5 fruit fly cellular contexts compared by ENCODE assay signal in the genomic region with DNA sequence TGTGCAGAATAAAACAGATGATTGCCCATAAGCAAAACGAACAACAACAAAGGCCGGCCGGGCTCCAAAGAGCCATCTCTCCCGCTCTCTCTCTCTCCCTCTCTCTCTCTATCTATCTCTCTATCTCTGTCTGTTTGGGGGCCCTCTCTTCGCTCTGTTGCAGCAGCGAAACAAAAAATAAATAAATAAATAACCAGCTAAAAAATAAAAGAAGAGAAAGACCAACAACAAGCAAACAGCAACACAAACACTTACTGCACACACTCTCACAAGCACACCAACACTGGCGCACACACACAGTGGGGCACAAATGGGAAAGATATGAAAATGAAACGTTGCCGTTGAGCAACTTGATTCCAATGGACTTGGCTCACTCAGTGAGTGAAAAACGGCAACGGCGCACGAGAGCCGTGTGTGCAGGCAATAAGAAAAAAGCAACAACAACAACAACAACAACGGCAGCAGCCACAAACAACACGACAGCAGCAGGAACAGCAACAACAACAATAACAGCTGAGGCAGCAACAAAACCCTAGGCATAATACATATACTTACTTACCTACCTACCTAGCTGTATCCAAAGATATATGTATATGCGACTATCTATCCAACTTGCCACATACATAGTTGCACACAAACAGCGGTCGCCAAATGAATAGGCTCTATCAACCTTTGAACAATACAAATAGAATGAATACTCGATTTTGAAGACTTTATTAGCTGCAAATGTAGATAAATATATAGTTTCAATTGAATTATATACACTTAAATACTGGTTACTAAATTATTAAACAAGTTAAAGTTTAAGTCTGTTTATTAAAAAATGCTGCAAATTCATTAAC.
TF ChIP-seq lines count a peak whose summit lies in the region.

No protein-coding gene starts in this region.

TF ChIP-seq in whole organism, adult, 20 proteins besides CTCF, POLR2A, EP300 and RAD21 (continued from another document):
- peak; percentile 69 for TF ChIP-seq Clk (GFP tag; optimal IDR thresholded peaks at IDR 0.05; lab: Kevin White, UChicago)
- no peak for TF ChIP-seq Mnt (GFP tag; optimal IDR thresholded peaks at IDR 0.05; lab: Kevin White, UChicago)
- peak; percentile 44 for TF ChIP-seq CG5204 (GFP tag; optimal IDR thresholded peaks at IDR 0.05; lab: Kevin White, UChicago)
- peak; percentile 65 for TF ChIP-seq CG33017 (tag; optimal IDR thresholded peaks at IDR 0.05; lab: Kevin White, UChicago)
- TF ChIP-seq tj (GFP tag; optimal IDR thresholded peaks at IDR 0.05; lab: Kevin White, UChicago): peak; percentile 73
TF ChIP-seq in whole organism, adult: peak in this region for 17.

TF ChIP-seq in whole organism, embryonic, 481 proteins besides CTCF, POLR2A, EP300 and RAD21 (continued from another document and continues in another):
- TF ChIP-seq CG6175 (GFP tag; IDR thresholded peaks at IDR 0.05; lab: Robert Waterston, UW) (peak; percentile 75; the same call in 1 of the 3 replicates), Pdp1 (GFP tag; optimal IDR thresholded peaks at IDR 0.05; lab: Kevin White, UChicago) (peak in 1 of 2 experiments; percentile 14), sisA (GFP tag; IDR thresholded peaks at IDR 0.05; lab: Robert Waterston, UW) (no peak), E2f2 (GFP tag; IDR thresholded peaks at IDR 0.05; lab: Robert Waterston, UW) (no peak), CG2678 (tag; optimal IDR thresholded peaks at IDR 0.05; lab: Kevin White, UChicago) (peak; percentile 15), CG6813 (GFP tag; optimal IDR thresholded peaks at IDR 0.05; lab: Kevin White, UChicago) (peak; percentile 64), tx (GFP tag; optimal IDR thresholded peaks at IDR 0.05; lab: Kevin White, UChicago) (no peak), NK7.1 (GFP tag; optimal IDR thresholded peaks at IDR 0.05; lab: Kevin White, UChicago) (no peak), pho (GFP tag; optimal IDR thresholded peaks at IDR 0.05; lab: Kevin White, UChicago) (no peak), row (GFP tag; IDR thresholded peaks at IDR 0.05; lab: Robert Waterston, UW) (peak; percentile 29; the same call in 2 of the 3 replicates), CG17568 (GFP tag; optimal IDR thresholded peaks at IDR 0.05; lab: Kevin White, UChicago) (peak; percentile 25), tna (GFP tag; IDR thresholded peaks at IDR 0.05; lab: Robert Waterston, UW; ENCODE audit: partially characterized antibody) (no peak), CG15696 (tag; optimal IDR thresholded peaks at IDR 0.05; lab: Kevin White, UChicago) (peak; percentile 8), CG12071 (GFP tag; optimal IDR thresholded peaks at IDR 0.05; lab: Kevin White, UChicago) (no peak), mirr (GFP tag; optimal IDR thresholded peaks at IDR 0.05; lab: Kevin White, UChicago) (peak; percentile 18), CG2875 (GFP tag; optimal IDR thresholded peaks at IDR 0.05; lab: Kevin White, UChicago) (no peak), lola (GFP tag; optimal IDR thresholded peaks at IDR 0.05; lab: Kevin White, UChicago) (no peak), CG6254 (GFP tag; optimal IDR thresholded peaks at IDR 0.05; lab: Kevin White, UChicago) (peak; percentile 35), klu (GFP tag; IDR thresholded peaks at IDR 0.05; lab: Robert Waterston, UW) (no peak), Dad (GFP tag; optimal IDR thresholded peaks at IDR 0.05; lab: Kevin White, UChicago) (no peak), CG7271 (tag; optimal IDR thresholded peaks at IDR 0.05; lab: Kevin White, UChicago) (no peak), Trl (optimal IDR thresholded peaks at IDR 0.05; lab: Kevin White, UChicago) (peak; percentile 90), Trl (GFP tag; optimal IDR thresholded peaks at IDR 0.05; lab: Kevin White, UChicago) (peak; percentile 23), MESR4 (GFP tag; optimal IDR thresholded peaks at IDR 0.05; lab: Kevin White, UChicago) (no peak), her (GFP tag; optimal IDR thresholded peaks at IDR 0.05; lab: Kevin White, UChicago) (peak; percentile 15), CG9817 (tag; optimal IDR thresholded peaks at IDR 0.05; lab: Kevin White, UChicago) (no peak), Vsx1 (GFP tag; optimal IDR thresholded peaks at IDR 0.05; lab: Kevin White, UChicago) (peak; percentile 34), CG6854 (GFP tag; optimal IDR thresholded peaks at IDR 0.05; lab: Kevin White, UChicago) (peak; percentile 26), lbe (GFP tag; optimal IDR thresholded peaks at IDR 0.05; lab: Kevin White, UChicago) (peak; percentile 69)

TF ChIP-seq in whole organism, prepupa, 60 proteins besides CTCF, POLR2A, EP300 and RAD21 (continued from another document and continues in another):
- TF ChIP-seq esn (GFP tag; optimal IDR thresholded peaks at IDR 0.05; lab: Kevin White, UChicago) (peak; percentile 79), CG31627 (GFP tag; optimal IDR thresholded peaks at IDR 0.05; lab: Kevin White, UChicago) (peak; percentile 31), CG15336 (GFP tag; IDR thresholded peaks at IDR 0.05; lab: Robert Waterston, UW) (peak; percentile 98), CG3032 (tag; optimal IDR thresholded peaks at IDR 0.05; lab: Kevin White, UChicago) (peak; percentile 94), Met (GFP tag; optimal IDR thresholded peaks at IDR 0.05; lab: Kevin White, UChicago) (peak; percentile 85), CG6163 (GFP tag; IDR thresholded peaks at IDR 0.05; lab: Robert Waterston, UW) (peak; percentile 98), svp (GFP tag; lab: Kevin White, UChicago) (peak; percentile 90), CG3919 (GFP tag; optimal IDR thresholded peaks at IDR 0.05; lab: Kevin White, UChicago) (peak; percentile 92), CG16779 (tag; optimal IDR thresholded peaks at IDR 0.05; lab: Kevin White, UChicago) (peak; percentile 99), CG6808 (GFP tag; optimal IDR thresholded peaks at IDR 0.05; lab: Kevin White, UChicago) (peak; percentile 99), lz (GFP tag; optimal IDR thresholded peaks at IDR 0.05; lab: Kevin White, UChicago) (peak; percentile 58), fd85E (GFP tag; optimal IDR thresholded peaks at IDR 0.05; lab: Kevin White, UChicago) (peak; percentile 95), CG10631 (GFP tag; optimal IDR thresholded peaks at IDR 0.05; lab: Kevin White, UChicago) (peak; percentile 59), dac (GFP tag; optimal IDR thresholded peaks at IDR 0.05; lab: Kevin White, UChicago) (peak; percentile 94), Smox (GFP tag; optimal IDR thresholded peaks at IDR 0.05; lab: Kevin White, UChicago) (peak; percentile 78), CG34406 (GFP tag; optimal IDR thresholded peaks at IDR 0.05; lab: Kevin White, UChicago) (peak; percentile 91), acj6 (GFP tag; optimal IDR thresholded peaks at IDR 0.05; lab: Kevin White, UChicago) (peak; percentile 73), Eip75B (GFP tag; optimal IDR thresholded peaks at IDR 0.05; lab: Kevin White, UChicago) (peak; percentile 93), CG9139 (GFP tag; optimal IDR thresholded peaks at IDR 0.05; lab: Kevin White, UChicago) (peak; percentile 100), Sox102F (GFP tag; optimal IDR thresholded peaks at IDR 0.05; lab: Kevin White, UChicago) (peak; percentile 94), vri (GFP tag; optimal IDR thresholded peaks at IDR 0.05; lab: Kevin White, UChicago) (peak; percentile 95), CG8119 (GFP tag; IDR thresholded peaks at IDR 0.05; lab: Robert Waterston, UW) (peak; percentile 99), OdsH (GFP tag; optimal IDR thresholded peaks at IDR 0.05; lab: Kevin White, UChicago) (peak; percentile 85), CG32006 (GFP tag; optimal IDR thresholded peaks at IDR 0.05; lab: Kevin White, UChicago) (peak; percentile 92), topi (GFP tag; optimal IDR thresholded peaks at IDR 0.05; lab: Kevin White, UChicago) (peak; percentile 86), Eip78C (GFP tag; lab: Kevin White, UChicago) (peak; percentile 97), CG4318 (GFP tag; optimal IDR thresholded peaks at IDR 0.05; lab: Kevin White, UChicago) (peak; percentile 29), Gug (GFP tag; IDR thresholded peaks at IDR 0.05; lab: Robert Waterston, UW) (peak; percentile 89), CG10669 (GFP tag; optimal IDR thresholded peaks at IDR 0.05; lab: Kevin White, UChicago) (peak; percentile 97), Hr4 (GFP tag; optimal IDR thresholded peaks at IDR 0.05; lab: Kevin White, UChicago) (peak; percentile 85)

TF ChIP-seq in whole organism, pupa, 21 proteins besides CTCF, POLR2A, EP300 and RAD21 (continued from another document):
- TF ChIP-seq EcR (GFP tag; optimal IDR thresholded peaks at IDR 0.05; lab: Kevin White, UChicago): peak; percentile 89
- 0 out of 2 replicates have a peak, but pooled peaks have one; percentile 9 for TF ChIP-seq CG10348 (GFP tag; IDR thresholded peaks at IDR 0.05; lab: Robert Waterston, UW)
- TF ChIP-seq gl (tag; optimal IDR thresholded peaks at IDR 0.05; lab: Kevin White, UChicago): peak; percentile 100
- peak; percentile 95 for TF ChIP-seq CG9948 (tag; optimal IDR thresholded peaks at IDR 0.05; lab: Kevin White, UChicago)

TF ChIP-seq in whole organism, wandering third instar larva, 38 proteins besides CTCF, POLR2A, EP300 and RAD21 (continued from another document):
- no peak for TF ChIP-seq usp (GFP tag; optimal IDR thresholded peaks at IDR 0.05; lab: Kevin White, UChicago)
- TF ChIP-seq foxo (GFP tag; optimal IDR thresholded peaks at IDR 0.05; lab: Kevin White, UChicago): peak; percentile 44 to 50
- TF ChIP-seq dl (GFP tag; optimal IDR thresholded peaks at IDR 0.05; lab: Kevin White, UChicago; ENCODE audit: insufficient read depth in 1 of 2, partially characterized antibody in 2 of 2): peak; percentile 37 to 77
- TF ChIP-seq Jra (GFP tag; optimal IDR thresholded peaks at IDR 0.05; lab: Kevin White, UChicago): peak; percentile 57
- TF ChIP-seq CG32264 (GFP tag; optimal IDR thresholded peaks at IDR 0.05; lab: Kevin White, UChicago): peak; percentile 45
- TF ChIP-seq OdsH (GFP tag; optimal IDR thresholded peaks at IDR 0.05; lab: Kevin White, UChicago): peak; percentile 76
- peak; percentile 33 for TF ChIP-seq tai (GFP tag; optimal IDR thresholded peaks at IDR 0.05; lab: Kevin White, UChicago)
- peak; percentile 90 for TF ChIP-seq sage (GFP tag; optimal IDR thresholded peaks at IDR 0.05; lab: Kevin White, UChicago)
- peak; percentile 51 for TF ChIP-seq Vsx2 (GFP tag; optimal IDR thresholded peaks at IDR 0.05; lab: Kevin White, UChicago; ENCODE audit: partially characterized antibody)
- TF ChIP-seq Hnf4 (GFP tag; optimal IDR thresholded peaks at IDR 0.05; lab: Kevin White, UChicago): peak; percentile 66
- no peak for TF ChIP-seq Dfd (GFP tag; optimal IDR thresholded peaks at IDR 0.05; lab: Kevin White, UChicago)
- no peak for TF ChIP-seq GATAd (GFP tag; optimal IDR thresholded peaks at IDR 0.05; lab: Kevin White, UChicago)
- peak; percentile 72 for TF ChIP-seq Hr83 (GFP tag; optimal IDR thresholded peaks at IDR 0.05; lab: Kevin White, UChicago; ENCODE audit: poor library complexity, severe bottlenecking)
- TF ChIP-seq fru (GFP tag; optimal IDR thresholded peaks at IDR 0.05; lab: Kevin White, UChicago): peak; percentile 89
